Worm (Caenorhabditis elegans) whole organism, young adult: Measurements from ENCODE around the gene gtf-2H2C.
"Not testable (repeated sequence)": the region's sequence is repeated elsewhere in the genome, so short reads cannot be mapped to it uniquely, and the experiment has no call there.

ENCODE experiments used
- B0035.1 ChIP-seq: sonication (generic microtip); optimal IDR thresholded peaks from 2 replicates; lab custom pipeline; 2016; ENCODE audit warnings: missing genetic modification characterization, mild to moderate bottlenecking, missing compliant biosample characterization, missing genotype, missing genetic modification reagents
- F33H1.4 ChIP-seq: fragments of 200-800 bp; sonication (Bioruptor generic); IDR thresholded peaks from 2 replicates; pipeline ENCODE4 v1.3.6; 2022; ENCODE audit warnings: missing genetic modification reagents, missing genetic modification characterization, missing compliant biosample characterization
- F57A8.1 ChIP-seq: fragments of 200-800 bp; sonication (Bioruptor generic); optimal IDR thresholded peaks from 2 replicates; lab custom pipeline; 2018; ENCODE audit warnings: mild to moderate bottlenecking, missing genetic modification characterization, moderate library complexity, missing compliant biosample characterization
- T07F8.4 ChIP-seq: sonication (generic microtip); optimal IDR thresholded peaks from 2 replicates; lab custom pipeline; 2016; ENCODE audit warnings: mild to moderate bottlenecking, missing genetic modification characterization, moderate library complexity, missing compliant biosample characterization
- T26A5.8 ChIP-seq: sonication (generic microtip); optimal IDR thresholded peaks from 2 replicates; lab custom pipeline; 2016; ENCODE audit warnings: missing genetic modification characterization, missing compliant biosample characterization
- Y67H2A.10 ChIP-seq: fragments of 200-800 bp; sonication (Bioruptor generic); conservative IDR thresholded peaks from 2 replicates; pipeline ENCODE4 v1.3.6; 2022; ENCODE audit warnings: missing genetic modification reagents, missing genetic modification characterization, missing compliant biosample characterization
- aptf-3 ChIP-seq: fragments of 200-800 bp; sonication (Bioruptor generic); IDR thresholded peaks from 2 replicates; pipeline ENCODE4 v1.3.6; 2022; ENCODE audit warnings: missing genetic modification characterization, missing compliant biosample characterization
- cebp-1 ChIP-seq, 2 experiments: fragments of 200-800 bp in 1 of 2; sonication (Bioruptor generic) in 1 of 2; sonication (generic microtip) in 1 of 2; IDR thresholded peaks in 1 of 2; optimal IDR thresholded peaks in 1 of 2; 2 replicates each; pipeline versions ENCODE4 v1.3.6 to Lab custom; 2017 to 2022; ENCODE audit warnings: missing compliant biosample characterization in 2 of 2, missing genetic modification characterization in 2 of 2, mild to moderate bottlenecking in 1 of 2, missing genetic modification reagents in 1 of 2, moderate library complexity in 1 of 2
- cebp-2 ChIP-seq: fragments of 200-800 bp; sonication (Bioruptor generic); IDR thresholded peaks from 2 replicates; pipeline ENCODE4 v1.3.6; 2022; ENCODE audit warnings: missing genetic modification characterization, missing compliant biosample characterization
- ceh-58 ChIP-seq: fragments of 200-800 bp; sonication (Bioruptor generic); IDR thresholded peaks from 2 replicates; pipeline ENCODE4 v1.3.6; 2022; ENCODE audit warnings: missing genetic modification characterization, missing compliant biosample characterization
- ceh-79 ChIP-seq: sonication (generic microtip); optimal IDR thresholded peaks from 2 replicates; lab custom pipeline; 2017; ENCODE audit warnings: mild to moderate bottlenecking, missing genetic modification characterization, missing compliant biosample characterization
- chd-7 ChIP-seq: sonication (generic microtip); optimal IDR thresholded peaks from 2 replicates; lab custom pipeline; 2016; ENCODE audit warnings: mild to moderate bottlenecking, missing genetic modification characterization, moderate library complexity, missing compliant biosample characterization
- fkh-3 ChIP-seq: sonication (generic microtip); optimal IDR thresholded peaks from 2 replicates; lab custom pipeline; 2016; ENCODE audit warnings: mild to moderate bottlenecking, missing genetic modification characterization, missing compliant biosample characterization
- lag-1 ChIP-seq: fragments of 200-800 bp; sonication (Bioruptor generic); IDR thresholded peaks from 2 replicates; pipeline ENCODE4 v1.3.6; 2022; ENCODE audit warnings: missing genetic modification reagents, missing genetic modification characterization, missing compliant biosample characterization
- mcd-1 ChIP-seq: fragments of 200-800 bp; sonication (Bioruptor generic); IDR thresholded peaks from 2 replicates; pipeline ENCODE4 v1.3.6; 2022; ENCODE audit warnings: missing genetic modification reagents, missing genetic modification characterization, missing compliant biosample characterization
- mxl-1 ChIP-seq: sonication (generic microtip); optimal IDR thresholded peaks from 2 replicates; lab custom pipeline; 2016; ENCODE audit warnings: missing genetic modification characterization, missing compliant biosample characterization
- nfya-1 ChIP-seq: sonication (generic microtip); optimal IDR thresholded peaks from 2 replicates; lab custom pipeline; 2017; ENCODE audit warnings: antibody characterized with exemption, missing compliant biosample characterization, missing genetic modification characterization, borderline replicate concordance; ENCODE audit not compliant: insufficient read depth
- nhr-80 ChIP-seq: sonication (generic microtip); optimal IDR thresholded peaks from 2 replicates; lab custom pipeline; 2016; ENCODE audit warnings: missing genetic modification characterization, missing compliant biosample characterization
- pbrm-1 ChIP-seq: fragments of 200-800 bp; sonication (Bioruptor generic); IDR thresholded peaks from 2 replicates; pipeline ENCODE4 v1.3.6; 2022; ENCODE audit warnings: missing genetic modification reagents, missing genetic modification characterization, missing compliant biosample characterization
- rpc-1 ChIP-seq, 2 experiments: fragments of 150-350 bp in 1 of 2; sonication (generic microtip) in 1 of 2; optimal IDR thresholded peaks; 2 replicates each; lab custom pipeline; 2014 to 2018; ENCODE audit warnings: missing biosample characterization in 1 of 2, missing genetic modification characterization in 1 of 2, missing genetic modification reagents in 1 of 2, missing genotype in 1 of 2
- snpc-1.3 ChIP-seq: sonication (generic microtip); optimal IDR thresholded peaks from 2 replicates; lab custom pipeline; 2017; ENCODE audit warnings: missing genetic modification characterization, mild to moderate bottlenecking, missing compliant biosample characterization, antibody characterized with exemption, moderate library complexity, missing genotype, missing genetic modification reagents; ENCODE audit not compliant: insufficient read depth
- snpc-3.4 ChIP-seq: sonication (generic microtip); optimal IDR thresholded peaks from 2 replicates; lab custom pipeline; 2017; ENCODE audit warnings: missing genetic modification characterization, mild to moderate bottlenecking, missing compliant biosample characterization, antibody characterized with exemption, moderate library complexity, missing genotype, missing genetic modification reagents
- sptf-2 ChIP-seq: fragments of 200-800 bp; sonication (Bioruptor generic); optimal IDR thresholded peaks from 2 replicates; lab custom pipeline; 2018; ENCODE audit warnings: mild to moderate bottlenecking, missing genetic modification characterization, missing compliant biosample characterization

The gtf-2H2C gene

ce11 chrIII:10053312-10053711, 37.3 kb downstream of the gtf-2H2C start, which contains the start of gene T16G12.12:
T16G12.12 (plus strand) TSS chrIII:10053612.
- peak; percentile 12; the same call in 1 of the 2 replicates for TF ChIP-seq F33H1.4 (GFP tag; lab: Robert Waterston, UW)
- TF ChIP-seq, all 124 proteins: peak for 1; not testable (repeated sequence) for 123

- not testable (repeated sequence) for TF ChIP-seq lag-1 (GFP tag; lab: Robert Waterston, UW); cebp-1 (GFP tag; IDR thresholded peaks at IDR 0.05; lab: Robert Waterston, UW); cebp-1 (tag; optimal IDR thresholded peaks at IDR 0.05; lab: Kevin White, UChicago); mxl-1 (tag; lab: Kevin White, UChicago)
Observed at ce11 chrIII:10050321-10050720, 40.3 kb downstream of the gtf-2H2C start, which contains the start of gene T16G12.3. T16G12.3 (plus strand) TSS chrIII:10050621.

ce11 chrIII:10049682-10050081, 40.9 kb downstream of the gtf-2H2C start, which contains the start of gene T16G12.1:
T16G12.1 (minus strand) TSS chrIII:10049857.
- TF ChIP-seq aptf-3 (GFP tag; lab: Robert Waterston, UW) (no peak), nhr-80 (tag; lab: Kevin White, UChicago) (peak; percentile 68), B0035.1 (tag; lab: Kevin White, UChicago) (no peak)

ce11 chrIII:10040013-10040412, 50.6 kb downstream of the gtf-2H2C start, which contains the start of gene T16G12.7:
T16G12.7 (minus strand) TSS chrIII:10040113.
- no peak for TF ChIP-seq rpc-1 (optimal IDR thresholded peaks at IDR 0.05; lab: Kevin White, UChicago)
- TF ChIP-seq rpc-1 (tag; optimal IDR thresholded peaks at IDR 0.05; lab: Kevin White, UChicago) = no peak
- no peak for TF ChIP-seq ceh-79
- no peak for TF ChIP-seq sptf-2 (GFP tag; lab: Kevin White, UChicago)
- TF ChIP-seq chd-7 (tag; lab: Kevin White, UChicago) = no peak
- no peak for TF ChIP-seq pbrm-1 (GFP tag; lab: Robert Waterston, UW)
- no peak for TF ChIP-seq mcd-1 (GFP tag; lab: Robert Waterston, UW)
- TF ChIP-seq cebp-2 (GFP tag; lab: Robert Waterston, UW) = no peak
- no peak for TF ChIP-seq T26A5.8
- TF ChIP-seq F57A8.1 = no peak
- no peak for TF ChIP-seq Y67H2A.10 (GFP tag; lab: Robert Waterston, UW)
- TF ChIP-seq snpc-3.4 (tag; lab: Kevin White, UChicago) = no peak
- no peak for TF ChIP-seq snpc-1.3 (tag; lab: Kevin White, UChicago)
- TF ChIP-seq nfya-1 (tag; lab: Kevin White, UChicago) = no peak
- no peak for TF ChIP-seq T07F8.4 (tag; lab: Kevin White, UChicago)
- TF ChIP-seq fkh-3 = no peak
- TF ChIP-seq ceh-58 = no peak
